Worm (Caenorhabditis elegans) whole organism, L1 larva: ENCODE measurements around the gene F10E9.3.

Experiments used
- C16A3.4 ChIP-seq: fragments of 150-350 bp; optimal IDR thresholded peaks from 2 replicates; lab custom pipeline; 2014; ENCODE audit warnings: missing biosample characterization, missing genetic modification characterization
- alr-1 ChIP-seq: fragments of 200-800 bp; sonication (Bioruptor generic); optimal IDR thresholded peaks from 2 replicates; lab custom pipeline; 2018; ENCODE audit warnings: borderline replicate concordance, mild to moderate bottlenecking, missing genetic modification characterization, missing compliant biosample characterization
- blmp-1 ChIP-seq: fragments of 150-350 bp; optimal IDR thresholded peaks from 2 replicates; lab custom pipeline; 2014; ENCODE audit warnings: missing biosample characterization, missing genetic modification characterization
- ceh-82 ChIP-seq, 3 experiments: fragments of 150-350 bp in 1 of 3; sonication (generic microtip) in 2 of 3; optimal IDR thresholded peaks; 2 replicates each; lab custom pipeline; 2014 to 2017; ENCODE audit warnings: missing biosample characterization in 3 of 3, missing genetic modification characterization in 3 of 3
- dsc-1 ChIP-seq: sonication (generic microtip); optimal IDR thresholded peaks from 2 replicates; lab custom pipeline; 2016; ENCODE audit warnings: mild to moderate bottlenecking, missing genetic modification characterization, missing compliant biosample characterization
- efl-1 ChIP-seq, 4 experiments: fragments of 150-350 bp; optimal IDR thresholded peaks in 3 of 4; peaks in 1 of 4; 1 replicate in 1 of 4; 2 replicates in 3 of 4; lab custom pipeline; 2014; ENCODE audit warnings: missing biosample characterization in 2 of 4, missing genetic modification characterization in 2 of 4, missing genetic modification reagents in 2 of 4
- egl-13 ChIP-seq: sonication (generic microtip); optimal IDR thresholded peaks from 2 replicates; lab custom pipeline; 2016; ENCODE audit warnings: missing genotype, missing genetic modification reagents, missing genetic modification characterization, missing compliant biosample characterization
- elt-3 ChIP-seq, 6 experiments: fragments of 150-350 bp in 1 of 6; sonication (generic microtip); optimal IDR thresholded peaks; 2 replicates each; lab custom pipeline; 2017 to 2018; ENCODE audit warnings: missing biosample characterization in 6 of 6, missing genetic modification characterization in 6 of 6, inconsistent platforms in 1 of 6
- fkh-8 ChIP-seq: sonication (generic microtip); optimal IDR thresholded peaks from 2 replicates; lab custom pipeline; 2016; ENCODE audit warnings: mild to moderate bottlenecking, missing genetic modification characterization, missing compliant biosample characterization
- grh-1 ChIP-seq: fragments of 200-800 bp; sonication (Bioruptor generic); IDR thresholded peaks from 2 replicates; pipeline ENCODE4 v1.3.6; 2022; ENCODE audit warnings: missing genetic modification reagents, missing genetic modification characterization, missing compliant biosample characterization
- hlh-17 ChIP-seq: fragments of 200-800 bp; sonication (Bioruptor generic); optimal IDR thresholded peaks from 2 replicates; lab custom pipeline; 2018; ENCODE audit warnings: missing genetic modification characterization, mild to moderate bottlenecking, missing compliant biosample characterization, moderate library complexity, borderline replicate concordance
- hlh-4 ChIP-seq: sonication (generic microtip); optimal IDR thresholded peaks from 2 replicates; lab custom pipeline; 2016; ENCODE audit warnings: mild to moderate bottlenecking, missing genetic modification characterization, missing compliant biosample characterization
- irx-1 ChIP-seq: sonication (generic microtip); optimal IDR thresholded peaks from 2 replicates; lab custom pipeline; 2016; ENCODE audit warnings: missing genetic modification characterization, missing compliant biosample characterization
- isw-1 ChIP-seq: fragments of 200-800 bp; sonication (Bioruptor generic); IDR thresholded peaks from 2 replicates; pipeline ENCODE4 v1.3.6; 2022; ENCODE audit warnings: missing genetic modification characterization, missing compliant biosample characterization
- jun-1 ChIP-seq: fragments of 150-350 bp; optimal IDR thresholded peaks from 2 replicates; lab custom pipeline; 2014; ENCODE audit warnings: missing biosample characterization, missing genetic modification reagents, missing genetic modification characterization
- lin-39 ChIP-seq: fragments of 150-350 bp; optimal IDR thresholded peaks from 2 replicates; lab custom pipeline; 2014; ENCODE audit warnings: missing biosample characterization, missing genetic modification reagents, missing genetic modification characterization
- mef-2 ChIP-seq: fragments of 150-350 bp; optimal IDR thresholded peaks from 2 replicates; lab custom pipeline; 2014; ENCODE audit warnings: missing biosample characterization, missing genetic modification characterization
- nhr-11 ChIP-seq: fragments of 150-350 bp; optimal IDR thresholded peaks from 2 replicates; lab custom pipeline; 2014; ENCODE audit warnings: missing biosample characterization, missing genetic modification characterization
- nhr-12 ChIP-seq: sonication (generic microtip); optimal IDR thresholded peaks from 2 replicates; lab custom pipeline; 2017; ENCODE audit warnings: missing biosample characterization, missing genetic modification characterization
- nhr-237 ChIP-seq: fragments of 150-350 bp; optimal IDR thresholded peaks from 2 replicates; lab custom pipeline; 2014; ENCODE audit warnings: missing biosample characterization, missing genetic modification characterization
- nhr-28 ChIP-seq: fragments of 150-350 bp; optimal IDR thresholded peaks from 2 replicates; lab custom pipeline; 2014; ENCODE audit warnings: missing biosample characterization, missing genetic modification characterization
- nhr-71 ChIP-seq: sonication (generic microtip); optimal IDR thresholded peaks from 2 replicates; lab custom pipeline; 2016; ENCODE audit warnings: mild to moderate bottlenecking, missing genetic modification characterization, moderate library complexity, missing compliant biosample characterization
- nhr-85 ChIP-seq: sonication (generic microtip); peaks from one replicate; lab custom pipeline; 2016; ENCODE audit warnings: missing genetic modification characterization, inconsistent platforms, missing compliant biosample characterization
- nhr-90 ChIP-seq: sonication (generic microtip); optimal IDR thresholded peaks from 2 replicates; lab custom pipeline; 2016; ENCODE audit warnings: mild to moderate bottlenecking, missing genetic modification characterization, missing compliant biosample characterization; ENCODE audit not compliant: poor library complexity
- pag-3 ChIP-seq: sonication (generic microtip); optimal IDR thresholded peaks from 2 replicates; lab custom pipeline; 2017; ENCODE audit warnings: missing genetic modification characterization, mild to moderate bottlenecking, missing compliant biosample characterization, antibody characterized with exemption, borderline replicate concordance; ENCODE audit not compliant: insufficient read depth
- pax-3 ChIP-seq: fragments of 200-800 bp; sonication (Bioruptor generic); optimal IDR thresholded peaks from 2 replicates; lab custom pipeline; 2018; ENCODE audit warnings: mild to moderate bottlenecking, missing genetic modification characterization, moderate library complexity, missing compliant biosample characterization
- pqm-1 ChIP-seq: sonication (generic microtip); optimal IDR thresholded peaks from 3 replicates; lab custom pipeline; 2017; ENCODE audit warnings: missing biosample characterization, missing genetic modification characterization
- sox-4 ChIP-seq: sonication (generic microtip); optimal IDR thresholded peaks from 2 replicates; lab custom pipeline; 2016; ENCODE audit warnings: missing genetic modification characterization, missing compliant biosample characterization
- sptf-1 ChIP-seq: fragments of 150-350 bp; optimal IDR thresholded peaks from 2 replicates; lab custom pipeline; 2014; ENCODE audit warnings: missing biosample characterization, missing genetic modification characterization
- sup-37 ChIP-seq: fragments of 200-800 bp; sonication (Bioruptor generic); optimal IDR thresholded peaks from 2 replicates; lab custom pipeline; 2018; ENCODE audit warnings: mild to moderate bottlenecking, missing genetic modification characterization, missing compliant biosample characterization
- swsn-7 ChIP-seq: sonication (generic microtip); optimal IDR thresholded peaks from 2 replicates; lab custom pipeline; 2016; ENCODE audit warnings: missing genetic modification characterization, missing compliant biosample characterization
- tbx-2 ChIP-seq: sonication (generic microtip); optimal IDR thresholded peaks from 2 replicates; lab custom pipeline; 2016; ENCODE audit warnings: missing genetic modification characterization, missing compliant biosample characterization
- tlp-1 ChIP-seq: fragments of 150-350 bp; optimal IDR thresholded peaks from 2 replicates; lab custom pipeline; 2014; ENCODE audit warnings: missing biosample characterization, missing genetic modification characterization
- unc-62 ChIP-seq: fragments of 150-350 bp; optimal IDR thresholded peaks from 2 replicates; lab custom pipeline; 2014; ENCODE audit warnings: missing biosample characterization, missing genetic modification reagents, missing genetic modification characterization
- unc-86 ChIP-seq: sonication (generic microtip); optimal IDR thresholded peaks from 2 replicates; lab custom pipeline; 2016; ENCODE audit warnings: missing genetic modification characterization, missing compliant biosample characterization
- zag-1 ChIP-seq: fragments of 150-350 bp; optimal IDR thresholded peaks from 2 replicates; lab custom pipeline; 2014; ENCODE audit warnings: missing biosample characterization, missing genetic modification characterization
- zip-4 ChIP-seq: fragments of 200-800 bp; sonication (Bioruptor generic); optimal IDR thresholded peaks from 2 replicates; lab custom pipeline; 2018; ENCODE audit warnings: mild to moderate bottlenecking, missing genetic modification characterization, moderate library complexity, missing compliant biosample characterization

Gene F10E9.3

ce11 chrIII:8322645-8323213 is 11.9 kb downstream of the F10E9.3 start, which contains the start of gene F10E9.1 (continued):
- TF ChIP-seq hlh-17 (GFP tag; lab: Kevin White, UChicago), result no peak
- TF ChIP-seq C16A3.4 (tag; lab: Kevin White, UChicago), result no peak
- no peak for TF ChIP-seq nhr-12 (tag; lab: Kevin White, UChicago)
- TF ChIP-seq nhr-237 (tag; lab: Kevin White, UChicago), result no peak
- no peak for TF ChIP-seq sup-37 (GFP tag; lab: Kevin White, UChicago)
- TF ChIP-seq unc-86 (tag; lab: Kevin White, UChicago), result no peak
- TF ChIP-seq irx-1 (tag; lab: Kevin White, UChicago), result no peak
- TF ChIP-seq tlp-1 (tag; lab: Kevin White, UChicago), result no peak
- no peak for TF ChIP-seq mef-2 (tag; lab: Kevin White, UChicago)
- TF ChIP-seq jun-1 (tag; lab: Kevin White, UChicago), result no peak
- no peak for TF ChIP-seq egl-13
- no peak for TF ChIP-seq blmp-1 (tag; lab: Kevin White, UChicago)
- TF ChIP-seq lin-39 (tag; lab: Kevin White, UChicago), result no peak
- TF ChIP-seq grh-1 (GFP tag; lab: Robert Waterston, UW), result no peak
- TF ChIP-seq zag-1 (tag; lab: Kevin White, UChicago), result no peak
- TF ChIP-seq fkh-8 (tag; lab: Kevin White, UChicago), result peak; percentile 100
- no peak for TF ChIP-seq sptf-1 (tag; lab: Kevin White, UChicago)
- no peak for TF ChIP-seq ceh-82 (tag; optimal IDR thresholded peaks at IDR 0.05; lab: Kevin White, UChicago)
- peak; percentile 17 for TF ChIP-seq swsn-7 (tag; lab: Kevin White, UChicago)
- no peak for TF ChIP-seq pag-3 (tag; lab: Kevin White, UChicago)
- TF ChIP-seq nhr-71 (tag; lab: Kevin White, UChicago), result peak; percentile 67
- TF ChIP-seq pax-3, result no peak
- TF ChIP-seq elt-3 (tag; optimal IDR thresholded peaks at IDR 0.05; lab: Kevin White, UChicago), result no peak
- no peak for TF ChIP-seq sox-4 (tag; lab: Kevin White, UChicago)
- TF ChIP-seq alr-1 (tag; lab: Kevin White, UChicago), result no peak
- no peak for TF ChIP-seq nhr-85 (tag; lab: Kevin White, UChicago)
- TF ChIP-seq isw-1 (GFP tag; lab: Robert Waterston, UW), result no peak
- no peak for TF ChIP-seq nhr-28 (tag; lab: Kevin White, UChicago)
- TF ChIP-seq unc-62, result no peak
- peak; percentile 48 for TF ChIP-seq nhr-11 (tag; lab: Kevin White, UChicago)
- no peak for TF ChIP-seq zip-4 (GFP tag; lab: Kevin White, UChicago)
- no peak for TF ChIP-seq pqm-1 (tag; lab: Kevin White, UChicago)
- TF ChIP-seq tbx-2 (tag; lab: Kevin White, UChicago), result no peak

- TF ChIP-seq nhr-90 (tag; lab: Kevin White, UChicago), result no peak
- no peak for TF ChIP-seq isw-1 (GFP tag; lab: Robert Waterston, UW)
- no peak for TF ChIP-seq pqm-1 (tag; lab: Kevin White, UChicago)
- TF ChIP-seq pag-3 (tag; lab: Kevin White, UChicago), result no peak
- TF ChIP-seq dsc-1 (tag; lab: Kevin White, UChicago), result no peak
- TF ChIP-seq efl-1 (optimal IDR thresholded peaks at IDR 0.05; lab: Kevin White, UChicago), result no peak
- TF ChIP-seq efl-1 (GFP tag; optimal IDR thresholded peaks at IDR 0.05 in 1 of 2; lab: Kevin White, UChicago), result peak in 1 of 2 experiments; percentile 34
- no peak for TF ChIP-seq hlh-4 (tag; lab: Kevin White, UChicago)
Observed at ce11 chrIII:8324412-8324811, 13.6 kb downstream of the F10E9.3 start, which contains the start of gene F10E9.12. F10E9.12 (plus strand) TSS chrIII:8324542.
